Fruit fly (Drosophila melanogaster) whole organism, wandering third instar larva: Measurements from ENCODE around the gene CG10479.

ENCODE experiments used
- CrebA ChIP-seq: fragments of 200-800 bp; sonication (Bioruptor generic); optimal IDR thresholded peaks from 2 replicates; lab custom pipeline; 2016; ENCODE audit warnings: missing biosample characterization, mild to moderate bottlenecking, missing genetic modification characterization, borderline replicate concordance
- HLH106 ChIP-seq: fragments of 200-800 bp; optimal IDR thresholded peaks from 3 replicates; lab custom pipeline; 2019; ENCODE audit warnings: missing biosample characterization, mild to moderate bottlenecking, missing genetic modification characterization, moderate library complexity
- OdsH ChIP-seq: fragments of 200-800 bp; sonication (Bioruptor generic); optimal IDR thresholded peaks from 2 replicates; lab custom pipeline; 2016; ENCODE audit warnings: missing biosample characterization, mild to moderate bottlenecking, missing genetic modification characterization
- Sp1 ChIP-seq: fragments of 200-800 bp; sonication (Bioruptor generic); optimal IDR thresholded peaks from 3 replicates; lab custom pipeline; 2019; ENCODE audit warnings: missing biosample characterization, mild to moderate bottlenecking, missing genetic modification characterization, moderate library complexity
- br ChIP-seq: fragments of 200-800 bp; sonication (Bioruptor generic); optimal IDR thresholded peaks from 2 replicates; lab custom pipeline; 2016; ENCODE audit warnings: missing biosample characterization, missing genetic modification characterization
- usp ChIP-seq: fragments of >200 bp; optimal IDR thresholded peaks from 2 replicates; lab custom pipeline; 2017; ENCODE audit warnings: missing biosample characterization, missing genetic modification characterization
- woc ChIP-seq: sonication (Bioruptor generic); optimal IDR thresholded peaks from 2 replicates; lab custom pipeline; 2016; ENCODE audit warnings: missing biosample characterization, mild to moderate bottlenecking, missing genetic modification characterization

DNA sequence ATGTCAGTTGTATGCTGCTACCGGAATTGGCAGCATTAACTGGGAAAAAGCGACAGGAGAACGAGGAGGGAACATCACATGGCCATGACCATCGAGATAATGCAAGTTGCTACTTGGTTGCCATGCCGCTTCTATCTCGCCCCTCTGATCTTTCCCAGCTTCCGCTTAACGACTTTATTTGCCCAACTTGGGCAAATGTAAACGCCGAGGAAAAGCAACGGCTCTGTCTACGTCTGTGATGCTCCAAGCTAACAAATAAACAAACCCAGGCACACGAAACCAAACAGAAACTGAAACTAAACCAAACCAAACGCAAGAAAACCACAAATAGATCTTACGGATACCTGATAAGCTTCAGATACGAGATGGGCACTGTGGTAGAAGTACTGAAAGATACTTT is 16.4 kb upstream of the CG10479 start:
- TF ChIP-seq CrebA (GFP tag; lab: Kevin White, UChicago) (no peak), Sp1 (GFP tag; lab: Kevin White, UChicago) (no peak), usp (GFP tag; lab: Kevin White, UChicago) (no peak), HLH106 (tag; lab: Kevin White, UChicago) (no peak), br (no peak), woc (no peak), OdsH (GFP tag; lab: Kevin White, UChicago) (no peak)
